Fruit fly (Drosophila melanogaster) whole organism, embryonic: ENCODE data around the gene CG17801.

Source experiments
- CG10366 ChIP-seq: fragments of 200-800 bp; sonication (Bioruptor generic); IDR thresholded peaks from 2 replicates; pipeline ENCODE4 v1.3.6; 2022; ENCODE audit warnings: missing biosample characterization, missing genetic modification characterization
- CG11723 ChIP-seq: fragments of 200-800 bp; sonication (Bioruptor generic); optimal IDR thresholded peaks from 2 replicates; lab custom pipeline; 2017; ENCODE audit warnings: missing biosample characterization, mild to moderate bottlenecking, missing genetic modification characterization
- CG1233 ChIP-seq: fragments of 200-800 bp; sonication (Bioruptor generic); optimal IDR thresholded peaks from 4 replicates; lab custom pipeline; 2018; ENCODE audit warnings: missing biosample characterization, mild to moderate bottlenecking, missing genetic modification characterization
- CG13424 ChIP-seq: fragments of 200-800 bp; sonication (Bioruptor generic); optimal IDR thresholded peaks from 2 replicates; lab custom pipeline; 2019; ENCODE audit warnings: missing biosample characterization, mild to moderate bottlenecking, missing genetic modification characterization, moderate library complexity
- CG14667 ChIP-seq: fragments of 200-800 bp; sonication (Bioruptor generic); IDR thresholded peaks from 2 replicates; pipeline ENCODE4 v1.3.6; 2022; ENCODE audit warnings: missing biosample characterization, missing genetic modification characterization
- CG17328 ChIP-seq: fragments of 200-800 bp; sonication (Bioruptor generic); IDR thresholded peaks from 2 replicates; pipeline ENCODE4 v1.3.6; 2022; ENCODE audit warnings: missing biosample characterization, missing genetic modification characterization
- CG18262 ChIP-seq: fragments of 200-800 bp; optimal IDR thresholded peaks from 3 replicates; lab custom pipeline; 2019; ENCODE audit warnings: missing biosample characterization, mild to moderate bottlenecking, missing genetic modification characterization, moderate library complexity
- CG18476 ChIP-seq: fragments of 200-800 bp; sonication (Bioruptor generic); optimal IDR thresholded peaks from 2 replicates; lab custom pipeline; 2016; ENCODE audit warnings: missing biosample characterization, mild to moderate bottlenecking, missing genetic modification characterization
- CG2875 ChIP-seq: fragments of 200-800 bp; sonication (Bioruptor generic); optimal IDR thresholded peaks from 2 replicates; lab custom pipeline; 2017; ENCODE audit warnings: missing biosample characterization, mild to moderate bottlenecking, missing genetic modification characterization, missing genetic modification reagents
- CG31388 ChIP-seq: fragments of 200-800 bp; sonication (Bioruptor generic); optimal IDR thresholded peaks from 2 replicates; lab custom pipeline; 2016; ENCODE audit warnings: missing biosample characterization, missing genetic modification characterization
- CG3726 ChIP-seq: fragments of 200-800 bp; sonication (Bioruptor generic); IDR thresholded peaks from 3 replicates; pipeline ENCODE4, ENCODE4 v1.3.6; 2022; ENCODE audit warnings: missing biosample characterization, missing genetic modification characterization
- CG4328 ChIP-seq: fragments of 200-800 bp; sonication (Bioruptor generic); optimal IDR thresholded peaks from 3 replicates; lab custom pipeline; 2017; ENCODE audit warnings: missing biosample characterization, missing genetic modification reagents, missing genetic modification characterization
- CG4820 ChIP-seq: fragments of 200-800 bp; sonication (Bioruptor generic); optimal IDR thresholded peaks from 3 replicates; lab custom pipeline; 2016; ENCODE audit warnings: missing biosample characterization, missing genetic modification characterization
- CG4854 ChIP-seq: fragments of 200-800 bp; sonication (Bioruptor generic); optimal IDR thresholded peaks from 2 replicates; lab custom pipeline; 2016; ENCODE audit warnings: missing biosample characterization, missing genetic modification characterization, inconsistent platforms
- CG6254 ChIP-seq: fragments of 200-800 bp; sonication (Bioruptor generic); optimal IDR thresholded peaks from 3 replicates; lab custom pipeline; 2017; ENCODE audit warnings: mild to moderate bottlenecking, missing biosample characterization, missing genetic modification reagents, missing genetic modification characterization
- CG6272 ChIP-seq: fragments of 200-800 bp; sonication (Bioruptor generic); IDR thresholded peaks from 2 replicates; pipeline ENCODE4 v1.3.6; 2022; ENCODE audit warnings: missing biosample characterization, missing genetic modification characterization
- CG7839 ChIP-seq: fragments of 200-800 bp; sonication (Bioruptor generic); optimal IDR thresholded peaks from 3 replicates; lab custom pipeline; 2018; ENCODE audit warnings: missing biosample characterization, mild to moderate bottlenecking, missing genetic modification characterization, moderate library complexity
- CG9437 ChIP-seq: fragments of 200-800 bp; sonication (Bioruptor generic); optimal IDR thresholded peaks from 2 replicates; lab custom pipeline; 2018; ENCODE audit warnings: missing biosample characterization, mild to moderate bottlenecking, missing genetic modification characterization
- CG9817 ChIP-seq: fragments of 200-800 bp; sonication (Bioruptor generic); optimal IDR thresholded peaks from 2 replicates; lab custom pipeline; 2018; ENCODE audit warnings: missing biosample characterization, mild to moderate bottlenecking, missing genetic modification characterization, moderate library complexity
- Dip2 ChIP-seq: fragments of 200-800 bp; sonication (Bioruptor generic); IDR thresholded peaks from 2 replicates; pipeline ENCODE4 v1.3.6; 2022; ENCODE audit warnings: missing biosample characterization, missing genetic modification characterization
- Dip3 ChIP-seq: fragments of 200-800 bp; sonication (Bioruptor generic); optimal IDR thresholded peaks from 3 replicates; lab custom pipeline; 2016; ENCODE audit warnings: missing biosample characterization, missing genetic modification characterization
- Dref ChIP-seq: fragments of 200-800 bp; sonication (Bioruptor generic); IDR thresholded peaks from 2 replicates; pipeline ENCODE4 v1.3.6; 2022; ENCODE audit warnings: missing biosample characterization, missing genetic modification characterization
- E2f1 ChIP-seq: fragments of 200-800 bp; sonication (Bioruptor generic); IDR thresholded peaks from 2 replicates; pipeline ENCODE4 v1.3.6; 2022; ENCODE audit warnings: missing biosample characterization, missing genetic modification characterization
- Fer1 ChIP-seq: fragments of 200-800 bp; sonication (Bioruptor generic); optimal IDR thresholded peaks from 2 replicates; lab custom pipeline; 2017; ENCODE audit warnings: missing biosample characterization, mild to moderate bottlenecking, missing genetic modification characterization
- H15 ChIP-seq: fragments of 200-800 bp; sonication (Bioruptor generic); IDR thresholded peaks from 3 replicates; pipeline ENCODE4 v1.3.6; 2022; ENCODE audit warnings: missing biosample characterization, missing genetic modification characterization
- HLHmδ ChIP-seq: fragments of 200-800 bp; sonication (Bioruptor generic); optimal IDR thresholded peaks from 2 replicates; lab custom pipeline; 2018; ENCODE audit warnings: missing biosample characterization, mild to moderate bottlenecking, missing genetic modification characterization, moderate library complexity
- HmgZ ChIP-seq: fragments of 200-800 bp; sonication (Bioruptor generic); optimal IDR thresholded peaks from 2 replicates; lab custom pipeline; 2018; ENCODE audit warnings: missing biosample characterization, mild to moderate bottlenecking, missing genetic modification characterization
- Hr51 ChIP-seq, 2 experiments: fragments of 200-800 bp; sonication (Bioruptor generic); optimal IDR thresholded peaks; 2 replicates in 1 of 2; 3 replicates in 1 of 2; lab custom pipeline; 2016 to 2018; ENCODE audit warnings: missing biosample characterization in 2 of 2, missing genetic modification characterization in 2 of 2, mild to moderate bottlenecking in 1 of 2, moderate library complexity in 1 of 2
- Mes4 ChIP-seq: fragments of 200-800 bp; sonication (Bioruptor generic); optimal IDR thresholded peaks from 2 replicates; lab custom pipeline; 2016; ENCODE audit warnings: missing biosample characterization, missing genetic modification characterization
- ara ChIP-seq: fragments of 200-800 bp; sonication (Bioruptor generic); IDR thresholded peaks from 2 replicates; pipeline ENCODE4 v1.3.6; 2022; ENCODE audit warnings: missing biosample characterization, missing genetic modification characterization
- bsh ChIP-seq, 2 experiments: fragments of 200-800 bp; sonication (Bioruptor generic); optimal IDR thresholded peaks; 2 replicates each; lab custom pipeline; 2017 to 2018; ENCODE audit warnings: mild to moderate bottlenecking in 2 of 2, missing biosample characterization in 2 of 2, missing genetic modification characterization in 2 of 2, moderate library complexity in 1 of 2
- caup ChIP-seq: fragments of 200-800 bp; sonication (Bioruptor generic); optimal IDR thresholded peaks from 3 replicates; lab custom pipeline; 2017; ENCODE audit warnings: missing biosample characterization, mild to moderate bottlenecking, missing genetic modification characterization, moderate library complexity; ENCODE audit not compliant: severe bottlenecking
- chinmo ChIP-seq: fragments of 200-800 bp; sonication (Bioruptor generic); IDR thresholded peaks from 4 replicates; pipeline ENCODE4 v1.3.6; 2022; ENCODE audit warnings: missing biosample characterization, missing genetic modification characterization; ENCODE audit not compliant: partially characterized antibody
- ci ChIP-seq: fragments of 200-800 bp; sonication (Bioruptor generic); IDR thresholded peaks from 3 replicates; pipeline ENCODE4 v1.3.6; 2022; ENCODE audit warnings: missing biosample characterization, missing genetic modification characterization
- dmrt99B ChIP-seq: fragments of 200-800 bp; sonication (Bioruptor generic); optimal IDR thresholded peaks from 2 replicates; lab custom pipeline; 2018; ENCODE audit warnings: missing biosample characterization, mild to moderate bottlenecking, missing genetic modification characterization, moderate library complexity
- eve ChIP-seq, 2 experiments: fragments of >200 bp; optimal IDR thresholded peaks; 2 replicates each; lab custom pipeline; 2017; ENCODE audit warnings: missing biosample characterization in 2 of 2, missing genetic modification characterization in 2 of 2
- fru ChIP-seq: fragments of >200 bp; optimal IDR thresholded peaks from 2 replicates; lab custom pipeline; 2017
- gcm ChIP-seq: fragments of 200-800 bp; sonication (Bioruptor generic); optimal IDR thresholded peaks from 2 replicates; lab custom pipeline; 2019; ENCODE audit warnings: missing biosample characterization, mild to moderate bottlenecking, missing genetic modification characterization, moderate library complexity
- gem ChIP-seq: fragments of 200-800 bp; sonication (Bioruptor generic); optimal IDR thresholded peaks from 2 replicates; lab custom pipeline; 2019; ENCODE audit warnings: missing biosample characterization, mild to moderate bottlenecking, missing genetic modification characterization, moderate library complexity
- hb ChIP-seq: fragments of 200-800 bp; sonication (Bioruptor generic); IDR thresholded peaks from 3 replicates; pipeline ENCODE4 v1.3.6; 2022; ENCODE audit warnings: missing biosample characterization, missing genetic modification characterization; ENCODE audit not compliant: partially characterized antibody
- knrl ChIP-seq: fragments of 200-800 bp; sonication (Bioruptor generic); IDR thresholded peaks from 3 replicates; pipeline ENCODE4 v1.3.6; 2022; ENCODE audit warnings: missing biosample characterization, missing genetic modification characterization; ENCODE audit not compliant: partially characterized antibody
- mld ChIP-seq: fragments of 200-800 bp; sonication (Bioruptor generic); IDR thresholded peaks from 3 replicates; pipeline ENCODE4 v1.3.6; 2022; ENCODE audit warnings: missing biosample characterization, missing genetic modification characterization; ENCODE audit not compliant: partially characterized antibody
- org-1 ChIP-seq: fragments of 200-800 bp; sonication (Bioruptor generic); optimal IDR thresholded peaks from 2 replicates; lab custom pipeline; 2017; ENCODE audit warnings: missing biosample characterization, missing genetic modification characterization
- pita ChIP-seq: fragments of 200-800 bp; sonication (Bioruptor generic); optimal IDR thresholded peaks from 2 replicates; lab custom pipeline; 2017; ENCODE audit warnings: missing biosample characterization, mild to moderate bottlenecking, missing genetic modification characterization
- prd ChIP-seq, 3 experiments: fragments of >200 bp in 2 of 3; fragments of 200-800 bp in 1 of 3; sonication (Bioruptor generic) in 1 of 3; optimal IDR thresholded peaks in 2 of 3; IDR thresholded peaks in 1 of 3; 2 replicates in 2 of 3; 3 replicates in 1 of 3; pipeline versions ENCODE4 v1.3.6 to Lab custom; 2017 to 2022; ENCODE audit warnings: missing biosample characterization in 1 of 3, missing genetic modification characterization in 1 of 3
- salm ChIP-seq: fragments of 200-800 bp; sonication (Bioruptor generic); optimal IDR thresholded peaks from 2 replicates; lab custom pipeline; 2018; ENCODE audit warnings: missing biosample characterization, mild to moderate bottlenecking, missing genetic modification characterization
- sd ChIP-seq: fragments of 200-800 bp; sonication (Bioruptor generic); optimal IDR thresholded peaks from 3 replicates; lab custom pipeline; 2018; ENCODE audit warnings: missing biosample characterization, mild to moderate bottlenecking, missing genetic modification characterization, moderate library complexity
- sqz ChIP-seq: fragments of 200-800 bp; sonication (Bioruptor generic); optimal IDR thresholded peaks from 3 replicates; lab custom pipeline; 2018; ENCODE audit warnings: missing biosample characterization, mild to moderate bottlenecking, missing genetic modification characterization
- unpg ChIP-seq: fragments of 200-800 bp; sonication (Bioruptor generic); optimal IDR thresholded peaks from 3 replicates; lab custom pipeline; 2018; ENCODE audit warnings: missing biosample characterization, mild to moderate bottlenecking, missing genetic modification characterization, moderate library complexity

Gene CG17801

DNA sequence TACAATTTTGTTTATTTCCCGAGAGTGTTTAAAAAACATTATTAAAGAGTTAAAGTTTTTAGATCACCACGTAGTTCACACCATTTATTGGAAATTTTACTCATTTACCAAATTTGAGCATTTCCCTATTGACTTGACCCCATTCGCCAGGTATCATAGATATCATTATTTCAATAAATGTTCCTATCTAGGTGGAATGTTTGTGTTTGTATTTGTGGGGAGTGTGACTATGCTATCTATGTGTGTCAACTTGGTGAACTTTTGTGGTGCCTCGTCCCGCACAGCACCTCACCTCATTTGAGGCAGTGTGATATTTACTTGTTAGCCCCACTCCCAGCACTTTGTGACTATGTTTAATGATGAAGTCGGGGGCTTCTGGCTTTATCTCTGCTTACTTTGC lies 21.8 kb upstream of the CG17801 start (continued):
- peak; percentile 49 for TF ChIP-seq Fer1 (GFP tag; lab: Kevin White, UChicago)
- no peak for TF ChIP-seq chinmo
- TF ChIP-seq Mes4 (GFP tag; lab: Kevin White, UChicago): no peak
- TF ChIP-seq ci (GFP tag; lab: Robert Waterston, UW): peak; percentile 72; the same call in 2 of the 3 replicates
- peak; percentile 17 for TF ChIP-seq CG11723
- TF ChIP-seq CG13424 (tag; lab: Kevin White, UChicago): peak; percentile 18
- 0 out of 3 replicates have a peak, but pooled peaks have one; percentile 26 for TF ChIP-seq H15 (GFP tag; lab: Robert Waterston, UW)
- no peak for TF ChIP-seq Hr51 (GFP tag; optimal IDR thresholded peaks at IDR 0.05; lab: Kevin White, UChicago)
- no peak for TF ChIP-seq Dip2 (GFP tag; lab: Robert Waterston, UW)
- 0 out of 2 replicates have a peak, but pooled peaks have one; percentile 11 for TF ChIP-seq E2f1
- TF ChIP-seq CG2875 (GFP tag; lab: Kevin White, UChicago): peak; percentile 60
- TF ChIP-seq bsh (GFP tag; optimal IDR thresholded peaks at IDR 0.05; lab: Kevin White, UChicago): peak in 1 of 2 experiments; percentile 46
- no peak for TF ChIP-seq HmgZ (tag; lab: Kevin White, UChicago)
- peak; percentile 40 for TF ChIP-seq gem (tag; lab: Kevin White, UChicago)
- TF ChIP-seq sd (tag; lab: Kevin White, UChicago): peak; percentile 79
- TF ChIP-seq CG3726: no peak
- TF ChIP-seq CG9437 (GFP tag; lab: Kevin White, UChicago): no peak
- no peak for TF ChIP-seq CG6272 (GFP tag; lab: Robert Waterston, UW)
- TF ChIP-seq CG9817: no peak
- no peak for TF ChIP-seq hb
- peak; percentile 10 for TF ChIP-seq CG1233
- TF ChIP-seq CG18476: no peak
- TF ChIP-seq CG14667: no peak
- TF ChIP-seq sqz (GFP tag; lab: Kevin White, UChicago): peak; percentile 41
- TF ChIP-seq CG10366 (GFP tag; lab: Robert Waterston, UW): no peak
- TF ChIP-seq CG4854 (GFP tag; lab: Kevin White, UChicago): no peak
- TF ChIP-seq fru (lab: Kevin White, UChicago): no peak
- peak; percentile 28 for TF ChIP-seq CG4328 (GFP tag; lab: Kevin White, UChicago)
- TF ChIP-seq org-1 (GFP tag; lab: Kevin White, UChicago): peak; percentile 36
- peak; percentile 4 for TF ChIP-seq caup
- TF ChIP-seq CG31388 (GFP tag; lab: Kevin White, UChicago): no peak
- no peak for TF ChIP-seq ara (GFP tag; lab: Robert Waterston, UW)
- no peak for TF ChIP-seq Dref
- TF ChIP-seq CG17328: no peak
- TF ChIP-seq CG6254 (GFP tag; lab: Kevin White, UChicago): peak; percentile 5
- TF ChIP-seq dmrt99B (tag; lab: Kevin White, UChicago): peak; percentile 35
- no peak for TF ChIP-seq mld (GFP tag; lab: Robert Waterston, UW)
- TF ChIP-seq CG4820 (GFP tag; lab: Kevin White, UChicago): no peak
- no peak for TF ChIP-seq pita (GFP tag; lab: Kevin White, UChicago)
- no peak for TF ChIP-seq prd (optimal IDR thresholded peaks at IDR 0.05; lab: Kevin White, UChicago)
- TF ChIP-seq prd (GFP tag; IDR thresholded peaks at IDR 0.05; lab: Robert Waterston, UW): 0 out of 3 replicates have a peak, but pooled peaks have one; percentile 13
- no peak for TF ChIP-seq knrl (GFP tag; lab: Robert Waterston, UW)
- TF ChIP-seq salm (tag; lab: Kevin White, UChicago): peak; percentile 48
- TF ChIP-seq CG7839 (tag; lab: Kevin White, UChicago): peak; percentile 1
- TF ChIP-seq unpg (GFP tag; lab: Kevin White, UChicago): peak; percentile 33
- TF ChIP-seq CG18262: peak; percentile 47
- peak; percentile 28 for TF ChIP-seq gcm
- peak; percentile 56 for TF ChIP-seq HLHmδ (GFP tag; lab: Kevin White, UChicago)
- TF ChIP-seq Dip3 (GFP tag; lab: Kevin White, UChicago): no peak
- TF ChIP-seq eve (GFP tag; optimal IDR thresholded peaks at IDR 0.05; lab: Kevin White, UChicago): peak in 1 of 2 experiments; percentile 53
